Worm (Caenorhabditis elegans) whole organism, L1 larva: ENCODE results near the gene Y37E11AL.1.

ENCODE experiments used
- blmp-1 ChIP-seq: fragments of 150-350 bp; optimal IDR thresholded peaks from 2 replicates; lab custom pipeline; 2014; ENCODE audit warnings: missing biosample characterization, missing genetic modification characterization
- elt-3 ChIP-seq, 6 experiments: fragments of 150-350 bp in 1 of 6; sonication (generic microtip); optimal IDR thresholded peaks; 2 replicates each; lab custom pipeline; 2017 to 2018; ENCODE audit warnings: missing biosample characterization in 6 of 6, missing genetic modification characterization in 6 of 6, inconsistent platforms in 1 of 6
- hpl-2 ChIP-seq: fragments of 150-350 bp; optimal IDR thresholded peaks from 2 replicates; lab custom pipeline; 2014; ENCODE audit warnings: missing biosample characterization, missing genetic modification reagents, missing genetic modification characterization

ce11 chrIV:3743748-3744147, 34.4 kb downstream of the Y37E11AL.1 start, which contains the start of gene siah-1:
- no peak for TF ChIP-seq elt-3 (tag; optimal IDR thresholded peaks at IDR 0.05; lab: Kevin White, UChicago)
- no peak for TF ChIP-seq blmp-1 (tag; lab: Kevin White, UChicago)
- TF ChIP-seq hpl-2 (GFP tag; lab: Kevin White, UChicago) = no peak
